6 fruit fly cellular contexts compared by ENCODE assay signal in the genomic region with DNA sequence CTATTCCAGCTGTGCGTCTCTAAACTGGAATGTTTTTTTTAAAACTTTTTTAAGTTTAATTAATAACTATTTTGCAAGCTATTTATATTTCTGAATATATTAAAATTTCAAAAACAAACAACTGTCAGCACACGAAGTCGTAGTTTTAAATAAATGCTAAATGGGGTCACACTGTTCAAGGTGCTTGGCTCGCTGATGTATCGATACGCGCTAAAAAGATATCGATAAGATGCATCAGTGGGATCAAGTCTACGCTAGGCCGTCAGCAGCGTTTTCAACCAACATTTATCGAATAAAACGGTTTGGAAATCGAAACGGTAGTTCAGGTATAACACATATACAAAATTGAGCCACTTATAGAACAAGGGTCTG.
TF ChIP-seq lines count a peak whose summit lies in the region.

A gene (minus strand): TSS at position 148 of the 372 bp plus-strand sequence.

- TF ChIP-seq CTCF in S2 (optimal IDR thresholded peaks at IDR 0.05; lab: Kevin White, UChicago), result peak; percentile 72
- TF ChIP-seq CTCF in whole organism, embryonic (GFP tag; optimal IDR thresholded peaks at IDR 0.05; lab: Kevin White, UChicago), result no peak

TF ChIP-seq in whole organism, adult, 20 proteins besides CTCF, POLR2A, EP300 and RAD21:
- no peak for TF ChIP-seq cnc (optimal IDR thresholded peaks at IDR 0.05; lab: Kevin White, UChicago)
- no peak for TF ChIP-seq CG5204 (GFP tag; optimal IDR thresholded peaks at IDR 0.05; lab: Kevin White, UChicago)
- TF ChIP-seq toe (GFP tag; optimal IDR thresholded peaks at IDR 0.05; lab: Kevin White, UChicago), result peak; percentile 44
- no peak for TF ChIP-seq CG7045 (GFP tag; optimal IDR thresholded peaks at IDR 0.05; lab: Kevin White, UChicago)
- no peak for TF ChIP-seq tj (GFP tag; optimal IDR thresholded peaks at IDR 0.05; lab: Kevin White, UChicago)
- no peak for TF ChIP-seq cic (GFP tag; optimal IDR thresholded peaks at IDR 0.05; lab: Kevin White, UChicago)
- peak; percentile 89 for TF ChIP-seq kay (GFP tag; lab: Kevin White, UChicago; ENCODE audit: borderline replicate concordance)
- TF ChIP-seq CG33017 (tag; optimal IDR thresholded peaks at IDR 0.05; lab: Kevin White, UChicago), result no peak
- peak; percentile 33 for TF ChIP-seq bab1 (GFP tag; optimal IDR thresholded peaks at IDR 0.05; lab: Kevin White, UChicago)
- no peak for TF ChIP-seq CG14711 (tag; optimal IDR thresholded peaks at IDR 0.05; lab: Kevin White, UChicago)
- TF ChIP-seq Mnt (GFP tag; optimal IDR thresholded peaks at IDR 0.05; lab: Kevin White, UChicago), result peak; percentile 35

TF ChIP-seq in whole organism, embryonic, 481 proteins besides CTCF, POLR2A, EP300 and RAD21 (continues in another document):
- no peak for TF ChIP-seq nom (GFP tag; optimal IDR thresholded peaks at IDR 0.05; lab: Kevin White, UChicago)
- peak; percentile 88 for TF ChIP-seq knrl (GFP tag; IDR thresholded peaks at IDR 0.05; lab: Robert Waterston, UW; ENCODE audit: partially characterized antibody)
- TF ChIP-seq Six4 (GFP tag; optimal IDR thresholded peaks at IDR 0.05; lab: Kevin White, UChicago), result no peak
- no peak for TF ChIP-seq cg (GFP tag; optimal IDR thresholded peaks at IDR 0.05; lab: Kevin White, UChicago)
- no peak for TF ChIP-seq en (GFP tag; optimal IDR thresholded peaks at IDR 0.05; lab: Kevin White, UChicago)
- peak; percentile 78 for TF ChIP-seq tna (GFP tag; IDR thresholded peaks at IDR 0.05; lab: Robert Waterston, UW; ENCODE audit: partially characterized antibody)
- no peak for TF ChIP-seq dmrt11E (tag; optimal IDR thresholded peaks at IDR 0.05; lab: Kevin White, UChicago)
- TF ChIP-seq CG10267 (tag; optimal IDR thresholded peaks at IDR 0.05; lab: Kevin White, UChicago), result peak; percentile 59
- no peak for TF ChIP-seq CG12744 (GFP tag; optimal IDR thresholded peaks at IDR 0.05; lab: Kevin White, UChicago)
- TF ChIP-seq Ets65A (GFP tag; lab: Kevin White, UChicago), result peak; percentile 90
- peak; percentile 4 for TF ChIP-seq gro (GFP tag; optimal IDR thresholded peaks at IDR 0.05; lab: Kevin White, UChicago)
- TF ChIP-seq tll (GFP tag; optimal IDR thresholded peaks at IDR 0.05; lab: Kevin White, UChicago), result no peak
- TF ChIP-seq Med (GFP tag; lab: Kevin White, UChicago), result peak; percentile 84
- TF ChIP-seq CG2116 (GFP tag; optimal IDR thresholded peaks at IDR 0.05; lab: Kevin White, UChicago), result peak; percentile 95
- TF ChIP-seq CG8290 (GFP tag; optimal IDR thresholded peaks at IDR 0.05; lab: Kevin White, UChicago), result peak; percentile 72
- peak in 1 of 2 experiments; percentile 59 for TF ChIP-seq CG8290 (tag; optimal IDR thresholded peaks at IDR 0.05; lab: Kevin White, UChicago)
- TF ChIP-seq mam (GFP tag; optimal IDR thresholded peaks at IDR 0.05; lab: Kevin White, UChicago), result no peak
- peak; percentile 14 for TF ChIP-seq lilli (GFP tag; optimal IDR thresholded peaks at IDR 0.05; lab: Kevin White, UChicago)
- peak; percentile 100 for TF ChIP-seq Dref (GFP tag; IDR thresholded peaks at IDR 0.05; lab: Robert Waterston, UW)

TF ChIP-seq in whole organism, prepupa, 60 proteins besides CTCF, POLR2A, EP300 and RAD21:
- TF ChIP-seq vri (GFP tag; optimal IDR thresholded peaks at IDR 0.05; lab: Kevin White, UChicago) (no peak), achi (GFP tag; optimal IDR thresholded peaks at IDR 0.05; lab: Kevin White, UChicago) (peak; percentile 5), CG3919 (GFP tag; optimal IDR thresholded peaks at IDR 0.05; lab: Kevin White, UChicago) (no peak)
TF ChIP-seq in whole organism, prepupa: peak in this region for 1.

TF ChIP-seq in whole organism, pupa, 21 proteins besides CTCF, POLR2A, EP300 and RAD21:
- TF ChIP-seq CG34367 (tag; optimal IDR thresholded peaks at IDR 0.05; lab: Kevin White, UChicago), result no peak
- TF ChIP-seq CG4496 (GFP tag; IDR thresholded peaks at IDR 0.05; lab: Robert Waterston, UW), result peak; percentile 12; the same call in 1 of the 3 replicates

TF ChIP-seq in whole organism, wandering third instar larva, 38 proteins besides CTCF, POLR2A, EP300 and RAD21:
- TF ChIP-seq Rel (GFP tag; optimal IDR thresholded peaks at IDR 0.05; lab: Kevin White, UChicago) (no peak), Rel (tag; optimal IDR thresholded peaks at IDR 0.05; lab: Kevin White, UChicago) (peak; percentile 65), Hr78 (GFP tag; optimal IDR thresholded peaks at IDR 0.05; lab: Kevin White, UChicago) (no peak), Myc (optimal IDR thresholded peaks at IDR 0.05; lab: Kevin White, UChicago) (peak; percentile 74), dl (GFP tag; optimal IDR thresholded peaks at IDR 0.05; lab: Kevin White, UChicago; ENCODE audit: insufficient read depth in 1 of 2, partially characterized antibody in 2 of 2) (no peak), OdsH (GFP tag; optimal IDR thresholded peaks at IDR 0.05; lab: Kevin White, UChicago) (no peak), ey (GFP tag; optimal IDR thresholded peaks at IDR 0.05; lab: Kevin White, UChicago) (no peak), fru (GFP tag; optimal IDR thresholded peaks at IDR 0.05; lab: Kevin White, UChicago) (no peak), HLH106 (tag; optimal IDR thresholded peaks at IDR 0.05; lab: Kevin White, UChicago) (peak; percentile 15), tai (GFP tag; optimal IDR thresholded peaks at IDR 0.05; lab: Kevin White, UChicago) (no peak), sage (GFP tag; optimal IDR thresholded peaks at IDR 0.05; lab: Kevin White, UChicago) (no peak), Vsx2 (GFP tag; optimal IDR thresholded peaks at IDR 0.05; lab: Kevin White, UChicago; ENCODE audit: partially characterized antibody) (peak; percentile 92), CG9705 (GFP tag; optimal IDR thresholded peaks at IDR 0.05; lab: Kevin White, UChicago) (no peak), rgr (GFP tag; optimal IDR thresholded peaks at IDR 0.05; lab: Kevin White, UChicago) (no peak), Jra (GFP tag; optimal IDR thresholded peaks at IDR 0.05; lab: Kevin White, UChicago) (no peak)
